Worm (Caenorhabditis elegans) whole organism, midembryonic: ENCODE results near the gene flwr-1.

Experiments
- T22C8.4 ChIP-seq: fragments of 200-800 bp; sonication (Bioruptor generic); IDR thresholded peaks from 2 replicates; pipeline ENCODE4 v1.3.6; 2022; ENCODE audit warnings: missing genetic modification characterization, missing compliant biosample characterization
- cog-1 ChIP-seq: sonication (generic microtip); optimal IDR thresholded peaks from 2 replicates; lab custom pipeline; 2016; ENCODE audit warnings: missing genetic modification characterization, missing compliant biosample characterization
- flt-1 ChIP-seq: fragments of 200-800 bp; sonication (Bioruptor generic); IDR thresholded peaks from 2 replicates; pipeline ENCODE4 v1.3.6; 2022; ENCODE audit warnings: missing genetic modification characterization, missing compliant biosample characterization
- klf-2 ChIP-seq: fragments of 200-800 bp; sonication (Bioruptor generic); conservative IDR thresholded peaks from 2 replicates; pipeline ENCODE4 v1.3.6; 2022; ENCODE audit warnings: missing genetic modification reagents, missing genetic modification characterization, missing compliant biosample characterization
- med-1 ChIP-seq: sonication (generic microtip); optimal IDR thresholded peaks from 2 replicates; lab custom pipeline; 2017; ENCODE audit warnings: missing genetic modification characterization, mild to moderate bottlenecking, missing compliant biosample characterization, antibody characterized with exemption, missing genetic modification reagents; ENCODE audit not compliant: insufficient read depth
- ref-1 ChIP-seq: fragments of 200-800 bp; sonication (Bioruptor generic); conservative IDR thresholded peaks from 2 replicates; pipeline ENCODE4 v1.3.6; 2022; ENCODE audit warnings: missing genetic modification reagents, missing genetic modification characterization, missing compliant biosample characterization
- tab-1 ChIP-seq: fragments of 200-800 bp; sonication (Bioruptor generic); IDR thresholded peaks from 2 replicates; pipeline ENCODE4 v1.3.6; 2022; ENCODE audit warnings: missing genetic modification characterization, missing compliant biosample characterization
- ztf-23 ChIP-seq: fragments of 200-800 bp; sonication (Bioruptor generic); IDR thresholded peaks from 2 replicates; pipeline ENCODE4 v1.3.6; 2022; ENCODE audit warnings: missing genetic modification reagents, missing genetic modification characterization, missing compliant biosample characterization
- ztf-29 ChIP-seq: fragments of 200-800 bp; sonication (Bioruptor generic); IDR thresholded peaks from 2 replicates; pipeline ENCODE4 v1.3.6; 2022; ENCODE audit warnings: missing genetic modification reagents, missing genetic modification characterization, missing compliant biosample characterization

flwr-1 gene

DNA sequence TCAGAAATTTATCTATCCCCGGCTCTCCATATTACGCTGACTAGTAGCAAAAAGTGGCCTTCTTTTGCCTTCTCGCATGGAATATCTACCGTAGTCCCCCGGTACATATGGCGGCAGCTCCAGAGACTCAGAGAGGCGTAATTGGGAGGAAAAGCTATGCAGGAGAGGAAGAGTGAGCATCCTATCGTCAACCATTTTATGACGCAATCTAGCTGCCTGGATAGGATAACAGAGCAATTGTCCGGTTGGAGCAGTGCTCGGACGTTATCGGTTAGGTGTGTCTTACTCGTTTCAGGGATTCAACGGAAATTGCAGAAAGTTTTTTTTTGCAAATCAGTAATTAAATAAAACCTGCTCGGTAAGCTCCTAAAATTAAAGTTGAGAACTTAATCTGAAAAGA is 12.9 kb downstream of the flwr-1 start:
- no peak for TF ChIP-seq flt-1 (GFP tag; lab: Robert Waterston, UW)
- no peak for TF ChIP-seq T22C8.4 (GFP tag; lab: Robert Waterston, UW)
- TF ChIP-seq klf-2 = no peak

DNA sequence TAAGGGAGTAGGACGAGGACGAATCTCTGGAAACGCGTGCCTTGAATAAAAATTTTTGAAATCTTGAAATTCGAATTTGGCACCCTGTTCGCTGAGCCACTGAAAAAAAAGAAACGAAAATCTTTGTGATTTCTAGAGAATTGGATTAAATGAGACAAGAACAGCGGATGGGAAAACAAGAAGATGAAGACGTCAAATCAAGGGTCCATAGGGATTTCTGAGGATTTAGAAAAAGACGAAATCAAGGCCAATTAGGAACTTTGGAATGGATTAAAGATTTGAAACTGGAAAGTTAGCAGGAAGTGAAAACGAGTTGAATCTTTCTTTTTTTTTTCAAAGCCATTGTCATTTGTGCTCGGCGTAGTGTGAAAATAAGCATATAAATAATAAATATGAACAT is 15.5 kb downstream of the flwr-1 start, which contains the start of gene pag-3:
Gene pag-3, minus strand, starts transcription at position 101 of the 400 bp plus-strand sequence.
- TF ChIP-seq klf-2 = no peak
- TF ChIP-seq med-1 (GFP tag; lab: Kevin White, UChicago) = no peak
- TF ChIP-seq flt-1 (GFP tag; lab: Robert Waterston, UW) = no peak
- TF ChIP-seq ztf-29 (GFP tag; lab: Robert Waterston, UW) = no peak
- TF ChIP-seq cog-1 (tag; lab: Kevin White, UChicago) = no peak
- TF ChIP-seq tab-1 (GFP tag; lab: Robert Waterston, UW) = no peak
- no peak for TF ChIP-seq ref-1 (GFP tag; lab: Robert Waterston, UW)
- no peak for TF ChIP-seq ztf-23 (GFP tag; lab: Robert Waterston, UW)
- no peak for TF ChIP-seq T22C8.4 (GFP tag; lab: Robert Waterston, UW)

DNA sequence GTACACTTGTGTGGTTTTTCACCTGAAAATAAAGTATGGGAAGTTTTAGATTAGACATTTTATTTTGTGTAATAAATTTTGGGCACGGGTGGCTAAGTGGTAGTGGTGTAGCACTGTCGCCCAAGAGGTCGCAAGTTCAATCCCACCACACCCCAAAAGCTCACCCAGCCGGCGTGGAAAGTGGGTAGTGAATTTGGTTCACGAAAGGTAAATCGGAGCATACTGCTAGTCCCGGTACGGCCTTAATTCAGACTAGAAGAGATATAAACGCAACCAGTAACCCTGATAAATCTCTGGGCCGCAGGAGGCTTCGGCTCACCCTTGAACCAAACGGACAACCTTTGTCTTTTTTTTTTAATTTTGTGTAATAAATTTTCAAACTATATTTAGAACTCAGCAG is 18.3 kb downstream of the flwr-1 start:
- no peak for TF ChIP-seq cog-1 (tag; lab: Kevin White, UChicago)
- TF ChIP-seq klf-2 = no peak
- TF ChIP-seq med-1 (GFP tag; lab: Kevin White, UChicago) = no peak
- no peak for TF ChIP-seq tab-1 (GFP tag; lab: Robert Waterston, UW)
- TF ChIP-seq ztf-29 (GFP tag; lab: Robert Waterston, UW) = no peak
- TF ChIP-seq T22C8.4 (GFP tag; lab: Robert Waterston, UW) = no peak
- no peak for TF ChIP-seq ref-1 (GFP tag; lab: Robert Waterston, UW)
- TF ChIP-seq ztf-23 (GFP tag; lab: Robert Waterston, UW) = no peak
- no peak for TF ChIP-seq flt-1 (GFP tag; lab: Robert Waterston, UW)

DNA sequence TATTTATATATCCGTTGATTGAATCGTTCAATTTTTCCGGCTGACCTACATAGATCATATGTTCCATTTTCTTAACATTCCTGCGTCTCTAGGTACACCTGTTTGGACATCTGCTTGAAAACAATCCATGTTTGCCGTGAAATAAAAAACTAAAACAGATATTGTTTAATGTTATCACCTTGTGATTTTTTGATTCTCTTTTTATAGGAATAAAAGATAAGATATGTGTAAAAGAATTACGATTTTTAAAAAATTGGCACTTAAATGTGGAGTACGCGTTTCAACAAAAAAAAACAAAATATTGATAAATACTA is 22.8 kb downstream of the flwr-1 start:
- TF ChIP-seq ztf-23 (GFP tag; lab: Robert Waterston, UW) (no peak), cog-1 (tag; lab: Kevin White, UChicago) (no peak), tab-1 (GFP tag; lab: Robert Waterston, UW) (no peak), med-1 (GFP tag; lab: Kevin White, UChicago) (no peak), ref-1 (GFP tag; lab: Robert Waterston, UW) (no peak), klf-2 (no peak), flt-1 (GFP tag; lab: Robert Waterston, UW) (no peak), T22C8.4 (GFP tag; lab: Robert Waterston, UW) (no peak)

DNA sequence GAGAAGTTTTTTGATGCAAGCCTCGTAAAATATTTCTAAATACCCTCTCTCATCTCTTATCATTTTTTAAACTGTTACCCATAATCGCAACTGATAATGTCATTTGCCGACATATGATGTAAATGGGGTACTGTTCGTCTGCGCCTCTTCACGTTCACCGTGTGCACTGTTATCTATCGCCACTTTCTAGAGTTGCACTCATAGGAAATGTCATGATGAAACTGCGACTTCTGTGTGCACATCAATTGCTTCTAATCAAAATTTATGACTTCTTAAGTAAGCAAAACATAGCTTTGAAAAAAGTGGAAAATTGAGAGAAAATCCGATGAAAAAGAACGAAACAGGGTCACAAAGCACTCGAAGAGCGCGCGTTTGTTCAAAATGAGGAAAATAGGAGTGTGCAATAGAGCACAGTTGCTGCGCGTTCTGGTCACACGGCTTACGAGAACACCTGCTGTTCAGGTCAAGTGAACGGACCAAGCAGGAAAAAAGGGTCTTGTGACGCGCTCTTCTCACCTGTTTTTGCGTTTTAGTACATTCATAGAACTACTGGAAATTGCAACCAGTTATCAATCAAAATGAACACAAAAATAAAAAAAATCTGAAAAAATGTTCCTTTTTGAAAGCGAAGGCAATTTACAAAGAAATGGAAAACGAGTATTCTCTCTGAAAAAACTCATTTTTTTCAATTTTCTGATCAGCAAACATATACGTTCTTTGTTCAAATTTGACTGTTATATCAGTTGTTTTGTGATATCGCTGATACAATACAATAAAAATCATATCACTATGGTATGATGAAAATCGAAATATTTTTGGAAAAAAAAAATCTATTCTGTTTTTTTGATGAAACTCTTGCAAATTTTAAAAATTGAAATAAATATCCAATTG is 23.4 kb downstream of the flwr-1 start:
- TF ChIP-seq ztf-29 (GFP tag; lab: Robert Waterston, UW) (0 out of 2 replicates have a peak, but pooled peaks have one; percentile 12), klf-2 (no peak)

DNA sequence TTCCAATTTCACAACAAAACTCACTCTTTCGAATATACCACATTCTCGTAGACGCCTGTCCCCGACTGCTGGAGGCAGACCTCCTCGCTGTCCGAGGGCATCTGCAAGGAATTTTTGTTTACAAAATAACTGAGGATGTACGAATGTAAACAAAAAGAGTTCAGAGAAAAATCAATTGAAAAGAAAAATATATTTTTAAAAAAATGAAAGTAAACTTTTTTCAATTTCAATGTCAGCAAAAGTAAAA is 23.9 kb downstream of the flwr-1 start, which contains the start of gene mrp-5:
Gene mrp-5, minus strand, starts transcription at position 101 of the 247 bp plus-strand sequence.
- TF ChIP-seq ref-1 (GFP tag; lab: Robert Waterston, UW) = no peak
- no peak for TF ChIP-seq med-1 (GFP tag; lab: Kevin White, UChicago)
- no peak for TF ChIP-seq flt-1 (GFP tag; lab: Robert Waterston, UW)
- no peak for TF ChIP-seq ztf-23 (GFP tag; lab: Robert Waterston, UW)

DNA sequence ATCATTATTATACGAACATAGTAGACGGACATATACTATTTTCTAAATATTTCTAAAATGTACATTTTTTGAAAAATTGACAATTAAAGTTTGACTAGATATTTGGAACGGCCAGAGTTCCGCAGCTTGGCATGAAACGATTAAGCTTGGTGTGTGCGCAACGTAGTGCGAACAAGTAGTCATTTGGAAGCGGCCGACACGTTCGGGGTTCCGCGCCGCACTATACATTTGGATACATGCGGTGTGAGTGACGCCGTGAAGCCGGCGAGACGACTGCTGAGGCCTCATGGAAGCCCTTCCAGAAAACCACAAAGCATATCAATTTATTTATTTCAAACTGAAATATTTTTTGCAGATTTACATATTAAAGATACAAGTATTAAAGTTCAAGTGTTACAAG is 31.9 kb downstream of the flwr-1 start:
- no peak for TF ChIP-seq klf-2

DNA sequence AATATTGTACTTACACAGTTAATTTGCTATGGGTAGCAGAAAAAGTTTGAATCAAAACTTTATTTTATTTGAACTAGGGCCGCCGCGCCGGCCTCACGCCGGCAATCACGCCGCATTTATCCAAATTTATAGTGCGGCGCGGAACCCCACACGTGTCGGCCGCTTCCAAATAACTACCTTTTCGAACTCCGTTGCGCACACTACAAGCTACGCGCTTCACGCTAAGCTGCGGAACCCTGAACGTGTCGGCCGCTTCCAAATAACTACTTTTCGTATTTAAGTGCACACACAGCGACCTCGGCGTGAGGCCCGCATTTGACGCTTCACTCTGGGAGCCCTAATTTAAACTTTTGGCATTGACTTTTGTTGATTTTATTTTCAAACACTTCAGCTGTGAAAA is 38.6 kb downstream of the flwr-1 start:
- no peak for TF ChIP-seq ref-1 (GFP tag; lab: Robert Waterston, UW)
- TF ChIP-seq cog-1 (tag; lab: Kevin White, UChicago) = no peak
- TF ChIP-seq ztf-23 (GFP tag; lab: Robert Waterston, UW) = no peak
- no peak for TF ChIP-seq med-1 (GFP tag; lab: Kevin White, UChicago)
- no peak for TF ChIP-seq tab-1 (GFP tag; lab: Robert Waterston, UW)
- TF ChIP-seq ztf-29 (GFP tag; lab: Robert Waterston, UW) = no peak
- TF ChIP-seq T22C8.4 (GFP tag; lab: Robert Waterston, UW) = no peak
- TF ChIP-seq klf-2 = no peak
- TF ChIP-seq flt-1 (GFP tag; lab: Robert Waterston, UW) = no peak

DNA sequence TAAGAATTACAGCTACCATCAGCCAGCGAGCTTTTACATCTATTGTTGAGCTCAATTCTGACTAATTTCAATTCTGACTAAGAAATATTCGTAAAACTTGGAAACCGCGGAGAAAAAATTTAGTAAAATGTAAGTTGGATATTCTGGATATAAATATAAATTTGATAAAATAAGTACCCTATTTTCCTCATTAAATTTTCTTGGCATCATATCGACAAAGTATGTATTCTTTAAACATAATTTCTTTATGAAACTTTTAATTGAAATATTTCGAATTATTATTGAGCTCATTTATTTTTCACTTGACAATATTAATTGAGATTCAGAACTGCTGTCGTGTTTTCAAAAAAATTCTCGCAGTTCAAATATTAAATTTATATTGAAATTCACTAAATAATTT is 40.6 kb downstream of the flwr-1 start:
- TF ChIP-seq med-1 (GFP tag; lab: Kevin White, UChicago) (no peak), cog-1 (tag; lab: Kevin White, UChicago) (no peak), ref-1 (GFP tag; lab: Robert Waterston, UW) (no peak), flt-1 (GFP tag; lab: Robert Waterston, UW) (no peak), T22C8.4 (GFP tag; lab: Robert Waterston, UW) (no peak), ztf-23 (GFP tag; lab: Robert Waterston, UW) (no peak), ztf-29 (GFP tag; lab: Robert Waterston, UW) (no peak), klf-2 (no peak), tab-1 (GFP tag; lab: Robert Waterston, UW) (no peak)

DNA sequence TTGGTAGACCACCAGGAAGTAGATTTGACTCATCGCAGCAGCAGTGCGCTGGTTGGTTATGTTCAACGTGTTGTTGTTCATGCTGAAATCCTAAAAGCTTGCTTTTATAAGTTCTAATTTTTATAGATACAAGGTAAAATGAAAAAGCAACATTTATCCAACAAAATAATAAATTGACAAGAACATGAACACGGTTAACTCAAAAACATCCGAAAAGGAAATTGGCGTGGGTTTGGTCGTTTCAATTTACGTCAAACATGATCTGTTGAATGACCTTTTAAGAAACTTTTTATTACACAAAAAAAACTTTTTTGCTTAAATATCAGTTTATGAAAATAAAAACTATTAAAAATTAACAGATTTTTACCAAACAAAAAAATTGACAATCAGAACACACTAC is 41.2 kb downstream of the flwr-1 start, which contains the start of gene ntr-2:
Gene ntr-2, minus strand, starts transcription at position 101 of the 400 bp plus-strand sequence.
- TF ChIP-seq flt-1 (GFP tag; lab: Robert Waterston, UW) = no peak
- no peak for TF ChIP-seq ztf-29 (GFP tag; lab: Robert Waterston, UW)
- TF ChIP-seq med-1 (GFP tag; lab: Kevin White, UChicago) = no peak
- TF ChIP-seq cog-1 (tag; lab: Kevin White, UChicago) = no peak
- no peak for TF ChIP-seq T22C8.4 (GFP tag; lab: Robert Waterston, UW)
